Fruit fly (Drosophila melanogaster) whole organism, embryonic: Measurements from ENCODE around the gene Ant2.

Source experiments
- Abd-B ChIP-seq: fragments of 200-800 bp; sonication (Bioruptor generic); optimal IDR thresholded peaks from 2 replicates; lab custom pipeline; 2018; ENCODE audit warnings: missing biosample characterization, mild to moderate bottlenecking, missing genetic modification characterization, moderate library complexity
- CG12236 ChIP-seq: fragments of 200-800 bp; sonication (Bioruptor generic); optimal IDR thresholded peaks from 2 replicates; lab custom pipeline; 2016; ENCODE audit warnings: missing biosample characterization, missing genetic modification characterization
- Gug ChIP-seq: fragments of 200-800 bp; sonication (Bioruptor generic); IDR thresholded peaks from 4 replicates; pipeline ENCODE4 v1.3.6; 2022; ENCODE audit warnings: missing biosample characterization, missing genetic modification characterization
- Myb ChIP-seq: fragments of 200-800 bp; sonication (Bioruptor generic); optimal IDR thresholded peaks from 2 replicates; lab custom pipeline; 2016; ENCODE audit warnings: missing biosample characterization, missing genetic modification characterization
- Oli ChIP-seq: fragments of 200-800 bp; sonication (Bioruptor generic); optimal IDR thresholded peaks from 2 replicates; lab custom pipeline; 2018; ENCODE audit warnings: missing biosample characterization, mild to moderate bottlenecking, missing genetic modification characterization, moderate library complexity
- Rfx ChIP-seq: fragments of 200-800 bp; sonication (Bioruptor generic); IDR thresholded peaks from 2 replicates; pipeline ENCODE4 v1.3.6; 2022; ENCODE audit warnings: missing biosample characterization, missing genetic modification characterization
- en ChIP-seq: fragments of 200-800 bp; sonication (Bioruptor generic); optimal IDR thresholded peaks from 2 replicates; lab custom pipeline; 2016; ENCODE audit warnings: missing biosample characterization, missing genetic modification characterization
- fd64A ChIP-seq: fragments of 200-800 bp; sonication (Bioruptor generic); optimal IDR thresholded peaks from 3 replicates; lab custom pipeline; 2018; ENCODE audit warnings: missing biosample characterization, mild to moderate bottlenecking, missing genetic modification characterization
- trh ChIP-seq: fragments of 200-800 bp; sonication (Bioruptor generic); optimal IDR thresholded peaks from 2 replicates; lab custom pipeline; 2016; ENCODE audit warnings: missing biosample characterization, missing genetic modification characterization
- zen ChIP-seq: fragments of 200-800 bp; sonication (Bioruptor generic); optimal IDR thresholded peaks from 3 replicates; lab custom pipeline; 2018; ENCODE audit warnings: missing biosample characterization, mild to moderate bottlenecking, missing genetic modification characterization, moderate library complexity

DNA sequence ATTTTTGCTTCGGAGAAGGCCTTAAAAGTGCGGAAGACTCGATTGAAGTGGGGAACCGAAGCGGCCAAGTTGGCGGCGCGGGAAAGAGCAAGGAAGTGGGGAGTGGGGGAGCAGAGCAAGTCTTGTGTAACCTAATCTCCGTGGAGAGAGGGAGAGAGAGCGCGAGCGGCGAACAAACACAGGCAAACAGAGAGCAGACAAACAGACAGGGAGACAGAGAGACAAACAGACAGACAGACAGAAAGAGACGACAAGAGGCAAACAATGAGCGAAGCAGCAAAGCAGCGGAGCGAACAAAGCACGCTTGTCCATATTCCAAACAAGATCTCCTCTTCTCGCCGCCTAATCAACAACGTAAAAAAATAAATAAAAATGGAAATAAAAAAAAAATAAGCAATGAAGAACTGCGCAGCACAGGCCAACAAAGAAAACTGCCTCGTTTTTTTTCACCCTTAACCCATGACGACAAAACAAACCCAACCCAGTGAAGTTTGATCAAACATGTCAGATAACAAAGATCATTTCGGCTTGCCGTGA is 47.8 kb downstream of the Ant2 start:
- TF ChIP-seq Gug (GFP tag; lab: Robert Waterston, UW) (no peak), Abd-B (peak; percentile 36), Myb (GFP tag; lab: Kevin White, UChicago) (no peak), CG12236 (GFP tag; lab: Kevin White, UChicago) (no peak), Rfx (GFP tag; lab: Robert Waterston, UW) (no peak; the same call in 1 of the 2 replicates), en (no peak), trh (no peak), Oli (tag; lab: Kevin White, UChicago) (no peak), fd64A (GFP tag; lab: Kevin White, UChicago) (no peak), zen (tag; lab: Kevin White, UChicago) (no peak)
